Fruit fly (Drosophila melanogaster): Measurements from ENCODE around the gene y.

DNA sequence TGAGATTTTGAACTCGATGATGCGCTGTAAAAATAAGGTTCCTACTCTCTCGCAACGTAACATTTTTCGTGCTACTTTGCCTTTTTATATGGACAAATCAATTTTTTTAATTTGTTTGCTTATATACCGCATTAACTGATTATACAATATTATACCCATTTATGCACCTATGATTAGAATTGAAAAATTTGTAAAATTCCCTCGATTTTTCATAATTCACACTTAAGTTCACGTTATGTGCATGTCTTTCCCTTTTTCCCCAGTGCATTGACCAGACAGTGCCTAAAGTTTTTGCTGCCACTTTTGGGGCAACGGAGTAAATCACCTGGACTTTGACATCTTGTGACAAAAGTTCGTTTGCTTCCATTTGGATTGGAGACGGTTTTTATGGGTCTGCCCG is 34.1 kb downstream of the y start:
- TF ChIP-seq CG8478 (optimal IDR thresholded peaks at IDR 0.05) (no peak), CTCF (optimal IDR thresholded peaks at IDR 0.05) (no peak)

Data from S2 (cell line).